Fruit fly (Drosophila melanogaster) whole organism, pupa: ENCODE results near the gene Pbp45.
A peak's percentile ranks its signal among the peaks of the same experiment; 100 is the strongest.

Experiments used
- CG10348 ChIP-seq: fragments of 200-800 bp; sonication (Bioruptor generic); IDR thresholded peaks from 2 replicates; pipeline ENCODE4 v1.3.6; 2022; ENCODE audit warnings: missing biosample characterization, missing genetic modification characterization
- CG12605 ChIP-seq: fragments of 200-800 bp; sonication (Bioruptor generic); IDR thresholded peaks from 2 replicates; pipeline ENCODE4 v1.3.6; 2022; ENCODE audit warnings: missing biosample characterization, missing genetic modification characterization
- CG13204 ChIP-seq: fragments of 200-800 bp; sonication (Bioruptor generic); optimal IDR thresholded peaks from 2 replicates; lab custom pipeline; 2018; ENCODE audit warnings: missing biosample characterization, mild to moderate bottlenecking, missing genetic modification characterization, moderate library complexity
- CG14655 ChIP-seq: fragments of 200-800 bp; sonication (Bioruptor generic); optimal IDR thresholded peaks from 3 replicates; lab custom pipeline; 2017; ENCODE audit warnings: mild to moderate bottlenecking, missing biosample characterization, missing genetic modification reagents, missing genetic modification characterization
- CG15710 ChIP-seq: fragments of 200-800 bp; sonication (Bioruptor generic); optimal IDR thresholded peaks from 2 replicates; lab custom pipeline; 2018; ENCODE audit warnings: missing biosample characterization, mild to moderate bottlenecking, missing genetic modification characterization, moderate library complexity
- CG17806 ChIP-seq: fragments of 200-800 bp; sonication (Bioruptor generic); optimal IDR thresholded peaks from 2 replicates; lab custom pipeline; 2018; ENCODE audit warnings: missing biosample characterization, mild to moderate bottlenecking, missing genetic modification characterization, moderate library complexity
- CG34367 ChIP-seq: fragments of 200-800 bp; sonication (Bioruptor generic); optimal IDR thresholded peaks from 2 replicates; lab custom pipeline; 2018; ENCODE audit warnings: missing biosample characterization, mild to moderate bottlenecking, missing genetic modification characterization
- CG4496 ChIP-seq: fragments of 200-800 bp; sonication (Bioruptor generic); IDR thresholded peaks from 3 replicates; pipeline ENCODE4 v1.3.6; 2022; ENCODE audit warnings: missing biosample characterization, missing genetic modification characterization
- CG8159 ChIP-seq: fragments of 200-800 bp; sonication (Bioruptor generic); optimal IDR thresholded peaks from 3 replicates; lab custom pipeline; 2018; ENCODE audit warnings: missing biosample characterization, mild to moderate bottlenecking, missing genetic modification characterization, moderate library complexity
- CG8301 ChIP-seq: fragments of 200-800 bp; sonication (Bioruptor generic); optimal IDR thresholded peaks from 2 replicates; lab custom pipeline; 2018; ENCODE audit warnings: missing biosample characterization, mild to moderate bottlenecking, missing genetic modification characterization
- CG9948 ChIP-seq: fragments of 200-800 bp; sonication (Bioruptor generic); optimal IDR thresholded peaks from 2 replicates; lab custom pipeline; 2018; ENCODE audit warnings: missing biosample characterization, mild to moderate bottlenecking, missing genetic modification characterization, moderate library complexity
- D1 ChIP-seq: fragments of 200-800 bp; sonication (Bioruptor generic); optimal IDR thresholded peaks from 2 replicates; lab custom pipeline; 2018; ENCODE audit warnings: missing biosample characterization, mild to moderate bottlenecking, missing genetic modification characterization, moderate library complexity
- EcR ChIP-seq: fragments of 200-800 bp; sonication (Bioruptor generic); optimal IDR thresholded peaks from 3 replicates; lab custom pipeline; 2019; ENCODE audit warnings: missing biosample characterization, missing genetic modification characterization, mild to moderate bottlenecking, moderate library complexity, missing genetic modification reagents
- Ets98B ChIP-seq: fragments of 200-800 bp; sonication (Bioruptor generic); IDR thresholded peaks from 2 replicates; pipeline ENCODE4 v1.3.6; 2022; ENCODE audit warnings: missing biosample characterization, missing genetic modification characterization
- Pif1A ChIP-seq: fragments of 200-800 bp; sonication (Bioruptor generic); optimal IDR thresholded peaks from 3 replicates; lab custom pipeline; 2016; ENCODE audit warnings: missing biosample characterization, missing genetic modification characterization
- Pif1B ChIP-seq: fragments of 200-800 bp; sonication (Bioruptor generic); optimal IDR thresholded peaks from 3 replicates; lab custom pipeline; 2016; ENCODE audit warnings: missing biosample characterization, missing genetic modification characterization
- Snoo ChIP-seq: fragments of 200-800 bp; sonication (Bioruptor generic); optimal IDR thresholded peaks from 3 replicates; lab custom pipeline; 2017; ENCODE audit warnings: missing biosample characterization, mild to moderate bottlenecking, missing genetic modification characterization, inconsistent platforms
- fd96Ca ChIP-seq: fragments of 200-800 bp; sonication (Bioruptor generic); IDR thresholded peaks from 3 replicates; pipeline ENCODE4 v1.3.6; 2022; ENCODE audit warnings: missing biosample characterization, missing genetic modification characterization
- gl ChIP-seq: fragments of 200-800 bp; sonication (Bioruptor generic); optimal IDR thresholded peaks from 2 replicates; lab custom pipeline; 2018; ENCODE audit warnings: missing biosample characterization, mild to moderate bottlenecking, missing genetic modification characterization
- rn ChIP-seq: fragments of 200-800 bp; sonication (Bioruptor generic); IDR thresholded peaks from 2 replicates; pipeline ENCODE4 v1.3.6; 2022; ENCODE audit warnings: missing biosample characterization, missing genetic modification characterization

Pbp45 gene

DNA sequence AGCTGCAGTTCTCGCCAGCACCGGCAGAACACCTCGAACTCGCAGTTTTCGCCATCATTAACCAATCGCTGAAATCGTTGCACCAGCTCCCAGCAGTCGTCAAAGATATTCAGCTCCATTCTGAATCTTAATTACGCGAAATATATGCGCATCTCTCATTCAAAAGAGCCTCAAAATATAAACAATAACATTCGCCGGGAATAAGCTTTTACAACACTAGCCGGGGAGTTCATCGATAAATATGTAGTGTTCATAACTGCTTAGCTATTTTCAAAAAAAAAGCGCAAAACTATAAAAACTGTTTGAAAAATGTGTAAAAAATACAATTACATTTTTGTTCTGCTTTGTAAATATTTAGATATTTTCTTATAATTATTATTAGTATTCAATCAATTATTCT lies at the start of gene Pbp45:
Pbp45 (minus strand) TSS at position 222 of the 400 bp plus-strand sequence.
- no peak for TF ChIP-seq CG14655 (GFP tag; lab: Kevin White, UChicago)
- no peak for TF ChIP-seq CG8301 (tag; lab: Kevin White, UChicago)
- TF ChIP-seq CG12605, result no peak
- TF ChIP-seq CG34367 (tag; lab: Kevin White, UChicago), result no peak
- TF ChIP-seq gl (tag; lab: Kevin White, UChicago), result no peak
- no peak for TF ChIP-seq CG4496
- TF ChIP-seq Pif1A (GFP tag; lab: Kevin White, UChicago), result no peak
- TF ChIP-seq Pif1B (GFP tag; lab: Kevin White, UChicago), result no peak
- no peak for TF ChIP-seq CG15710 (tag; lab: Kevin White, UChicago)
- TF ChIP-seq CG13204, result no peak
- TF ChIP-seq Snoo (tag; lab: Kevin White, UChicago), result no peak
- TF ChIP-seq D1, result no peak
- TF ChIP-seq CG8159 (tag; lab: Kevin White, UChicago), result no peak
- TF ChIP-seq, all 21 proteins: peak for 0

DNA sequence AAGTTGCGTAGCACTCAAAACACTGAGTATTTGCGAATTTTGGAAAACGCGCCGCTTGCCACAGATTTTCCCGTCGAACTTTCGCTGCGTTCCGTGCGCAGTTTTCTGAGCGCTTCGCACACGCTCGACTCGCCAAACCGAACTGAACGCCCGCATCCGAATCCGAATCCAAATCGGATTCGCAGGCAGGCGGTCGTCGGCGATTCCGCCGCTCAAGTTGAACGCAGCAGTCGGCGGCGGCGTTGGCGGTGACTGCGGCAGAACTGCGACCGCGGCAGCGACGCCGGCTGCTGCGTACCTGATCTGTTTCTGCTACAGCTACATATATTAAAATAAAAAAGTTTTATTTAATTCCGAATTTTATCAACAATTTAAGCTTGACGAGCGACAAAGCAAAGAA lies 36.3 kb upstream of the Pbp45 start, which contains the start of gene CG31183:
CG31183 (minus strand) TSS at position 329 of the 400 bp plus-strand sequence.
- TF ChIP-seq CG34367 (tag; lab: Kevin White, UChicago) (no peak), CG4496 (no peak; the same call in 1 of the 3 replicates), CG8301 (tag; lab: Kevin White, UChicago) (no peak), fd96Ca (no peak), EcR (GFP tag; lab: Kevin White, UChicago) (no peak), rn (GFP tag; lab: Robert Waterston, UW) (no peak), Snoo (tag; lab: Kevin White, UChicago) (no peak), CG15710 (tag; lab: Kevin White, UChicago) (no peak), gl (tag; lab: Kevin White, UChicago) (no peak)

DNA sequence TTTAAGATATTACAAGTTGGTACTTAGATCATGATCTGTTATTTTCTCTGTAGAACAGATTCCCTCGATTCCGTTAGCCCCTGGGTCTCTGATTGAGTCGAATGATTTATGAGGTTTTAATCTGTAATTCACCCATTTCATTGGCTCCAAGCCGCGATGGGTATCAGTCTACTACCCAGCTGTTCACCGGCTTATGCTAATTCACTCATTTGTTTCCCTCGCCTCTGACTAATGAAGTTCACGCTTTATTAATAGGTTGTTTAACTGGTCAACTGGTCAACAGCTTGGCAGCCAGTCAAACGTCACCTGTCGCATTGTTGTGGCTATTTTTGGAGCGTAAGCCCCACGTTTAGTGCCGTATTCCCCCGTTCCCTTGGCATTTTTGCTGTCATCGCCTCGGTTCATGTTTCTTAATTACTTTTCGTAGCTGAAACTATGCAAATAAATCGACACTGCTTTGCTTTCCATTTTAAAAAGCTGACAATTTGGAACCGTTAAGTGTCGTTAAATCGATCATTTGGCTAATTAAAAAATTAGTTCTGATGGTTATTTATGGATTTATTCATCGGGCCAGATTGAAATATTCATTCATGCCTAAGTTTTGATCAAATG lies 33.6 kb upstream of the Pbp45 start:
- TF ChIP-seq rn (GFP tag; lab: Robert Waterston, UW), result no peak
- no peak for TF ChIP-seq CG34367 (tag; lab: Kevin White, UChicago)
- TF ChIP-seq CG15710 (tag; lab: Kevin White, UChicago), result no peak
- no peak for TF ChIP-seq CG17806 (tag; lab: Kevin White, UChicago)
- no peak for TF ChIP-seq CG12605
- TF ChIP-seq CG9948 (tag; lab: Kevin White, UChicago), result no peak
- TF ChIP-seq CG14655 (GFP tag; lab: Kevin White, UChicago), result no peak
- no peak for TF ChIP-seq Pif1B (GFP tag; lab: Kevin White, UChicago)
- TF ChIP-seq CG8159 (tag; lab: Kevin White, UChicago), result no peak
- no peak for TF ChIP-seq CG13204
- no peak for TF ChIP-seq Ets98B (GFP tag; lab: Robert Waterston, UW)
- TF ChIP-seq Snoo (tag; lab: Kevin White, UChicago), result no peak

DNA sequence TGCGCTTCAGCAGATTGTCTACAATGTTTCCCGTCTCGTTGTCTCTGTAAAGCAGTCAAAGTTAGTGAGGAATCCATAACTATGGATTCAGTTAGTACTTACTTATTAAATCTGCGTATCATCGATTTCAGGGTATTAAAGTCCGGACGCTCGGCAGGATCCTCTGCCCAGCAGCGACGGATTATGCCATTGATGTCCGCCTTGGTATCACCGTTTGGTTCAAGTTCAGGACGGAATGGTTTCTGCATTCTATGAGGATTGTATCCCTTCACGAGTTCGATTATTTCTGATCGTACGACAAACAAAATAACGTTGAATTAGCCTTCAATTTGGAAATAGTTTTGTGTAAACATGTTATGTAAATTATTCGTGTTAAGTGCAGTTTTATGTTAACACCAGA lies 20.6 kb upstream of the Pbp45 start, which contains the start of gene CG9632:
CG9632 (plus strand) TSS at position 301 of the 400 bp plus-strand sequence.
- TF ChIP-seq EcR (GFP tag; lab: Kevin White, UChicago), result no peak
- no peak for TF ChIP-seq CG34367 (tag; lab: Kevin White, UChicago)
- TF ChIP-seq CG14655 (GFP tag; lab: Kevin White, UChicago), result no peak
- no peak for TF ChIP-seq CG13204
- TF ChIP-seq rn (GFP tag; lab: Robert Waterston, UW), result no peak
- no peak for TF ChIP-seq fd96Ca
- no peak for TF ChIP-seq Pif1B (GFP tag; lab: Kevin White, UChicago)
- TF ChIP-seq CG10348 (GFP tag; lab: Robert Waterston, UW), result no peak
- TF ChIP-seq Pif1A (GFP tag; lab: Kevin White, UChicago), result no peak
- TF ChIP-seq CG4496, result no peak
- no peak for TF ChIP-seq Ets98B (GFP tag; lab: Robert Waterston, UW)
- TF ChIP-seq, all 21 proteins: peak for 0

DNA sequence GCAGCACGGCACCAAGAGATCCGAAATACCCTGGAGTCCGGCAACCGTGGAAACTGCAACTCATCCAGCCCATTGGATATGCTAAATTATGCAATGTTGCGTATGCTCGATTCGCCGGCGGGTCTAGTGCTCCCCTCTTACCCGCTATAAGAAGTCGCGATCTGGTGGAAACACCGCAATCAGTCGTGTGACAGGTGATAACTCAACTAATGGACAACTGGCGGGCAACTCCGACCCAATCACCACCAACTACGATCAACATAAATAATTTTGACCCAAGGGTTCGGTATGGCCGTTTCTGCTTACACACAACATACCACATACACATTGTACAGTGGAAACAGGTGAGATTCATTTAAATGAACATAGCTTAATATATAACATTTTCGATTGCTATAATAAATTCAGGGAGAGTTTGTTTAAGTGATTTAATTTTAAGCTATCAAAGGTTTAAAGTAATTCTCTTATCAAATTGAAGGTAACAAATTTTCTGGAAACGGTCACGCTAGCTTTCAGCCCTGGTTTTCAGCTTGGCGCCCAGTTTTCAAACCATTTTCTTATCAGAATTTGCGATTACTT lies 18.0 kb upstream of the Pbp45 start, which contains the start of gene Hmt-1:
Hmt-1 (minus strand) TSS at position 282 of the 579 bp plus-strand sequence.
- TF ChIP-seq gl (tag; lab: Kevin White, UChicago) (no peak), CG4496 (no peak), Pif1A (GFP tag; lab: Kevin White, UChicago) (no peak), CG8159 (tag; lab: Kevin White, UChicago) (no peak)

DNA sequence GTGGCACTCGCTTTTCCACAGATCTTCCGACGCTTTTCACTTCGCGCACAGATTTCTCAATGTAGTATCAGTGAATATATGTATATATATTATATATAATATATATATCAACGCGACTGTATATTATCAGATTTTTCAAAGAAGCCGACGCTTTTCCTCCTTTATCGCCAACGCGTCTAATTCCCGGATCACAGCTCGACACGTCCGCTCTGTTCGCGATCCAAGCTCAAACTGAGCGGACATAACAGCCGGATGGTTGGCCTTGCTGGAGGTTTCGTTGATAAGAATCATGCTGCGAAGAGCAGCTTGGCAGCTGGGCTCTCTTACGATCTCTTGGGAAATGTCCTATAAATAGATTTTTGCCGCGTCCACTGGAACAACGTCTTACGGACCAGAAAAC lies 14.0 kb upstream of the Pbp45 start, which contains the start of gene cv-d:
cv-d (minus strand) TSS at position 235 of the 400 bp plus-strand sequence.
- TF ChIP-seq CG12605 (no peak), EcR (GFP tag; lab: Kevin White, UChicago) (peak; percentile 27), CG8159 (tag; lab: Kevin White, UChicago) (no peak), CG8301 (tag; lab: Kevin White, UChicago) (no peak)

DNA sequence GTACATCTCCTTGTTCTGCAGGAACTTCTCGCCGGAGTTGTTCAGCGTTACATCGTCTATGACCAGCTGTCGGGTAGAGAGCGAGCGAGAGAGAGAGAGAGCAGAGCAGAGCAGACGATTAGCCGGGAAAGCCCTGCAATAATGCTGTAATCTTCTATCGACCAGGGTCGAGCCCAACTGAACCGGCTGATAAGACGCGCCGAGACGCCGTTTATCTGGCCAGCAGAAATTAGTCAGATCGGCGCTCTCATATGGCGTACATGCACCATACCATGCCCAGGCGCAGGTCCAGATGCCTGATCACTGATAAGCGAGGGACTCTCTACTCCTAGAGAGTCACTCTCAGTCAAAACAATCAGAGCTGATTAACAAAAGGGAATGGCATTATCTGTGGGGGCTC lies 12.6 kb upstream of the Pbp45 start:
- TF ChIP-seq EcR (GFP tag; lab: Kevin White, UChicago) (peak; percentile 70), CG9948 (tag; lab: Kevin White, UChicago) (no peak)
- TF ChIP-seq, all 21 proteins: peak for 1
